Worm (Caenorhabditis elegans): Measurements from ENCODE around the gene E02C12.11.

DNA sequence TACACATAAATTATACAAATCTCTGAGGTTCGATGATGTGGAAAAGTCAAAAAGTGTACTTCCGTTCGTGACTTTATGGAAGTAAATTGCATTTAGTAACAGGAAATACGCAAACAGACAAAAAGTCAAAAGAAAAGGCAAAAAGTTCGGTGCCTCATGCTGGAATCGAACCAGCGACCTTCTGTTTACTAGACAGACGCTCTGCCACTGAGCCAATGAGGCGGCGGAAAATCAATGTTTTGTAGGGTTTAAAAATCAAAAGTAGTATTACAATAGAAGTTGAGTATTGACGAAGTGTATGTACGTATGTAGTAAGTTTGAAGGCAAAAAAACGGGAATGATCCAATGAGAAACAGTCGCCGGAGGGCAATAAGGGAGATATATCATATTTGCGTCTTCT, 27.2 kb upstream of the E02C12.11 start:
- TF ChIP-seq unc-62 (GFP tag; optimal IDR thresholded peaks at IDR 0.05) (no peak), ceh-28 (tag; optimal IDR thresholded peaks at IDR 0.05) (no peak), elt-3 (tag; optimal IDR thresholded peaks at IDR 0.05) (no peak), tbx-2 (tag; optimal IDR thresholded peaks at IDR 0.05) (no peak), elt-2 (tag; optimal IDR thresholded peaks at IDR 0.05) (no peak), elt-1 (tag; optimal IDR thresholded peaks at IDR 0.05) (no peak), ceh-16 (tag; optimal IDR thresholded peaks at IDR 0.05) (no peak), daf-12 (tag; optimal IDR thresholded peaks at IDR 0.05) (no peak), jun-1 (tag; optimal IDR thresholded peaks at IDR 0.05) (no peak), mml-1 (tag; optimal IDR thresholded peaks at IDR 0.05) (no peak), skn-1 (tag; optimal IDR thresholded peaks at IDR 0.05) (no peak), ZK546.5 (tag; optimal IDR thresholded peaks at IDR 0.05) (no peak)

All from whole organism, L3 larva.